Fruit fly (Drosophila melanogaster): ENCODE data around the gene CG2680.

The CG2680 gene

dm6 chrX:2708156-2708734 is 1.0 kb upstream of the CG2680 start, which contains the start of gene CG2681 (continued):
- TF ChIP-seq CrebA (GFP tag; optimal IDR thresholded peaks at IDR 0.05; ENCODE audit: borderline replicate concordance) (no peak), dl (GFP tag; optimal IDR thresholded peaks at IDR 0.05; ENCODE audit: insufficient read depth in 1 of 2, partially characterized antibody in 2 of 2) (no peak)

- TF ChIP-seq Myc (optimal IDR thresholded peaks at IDR 0.05) (peak; percentile 93), usp (GFP tag; optimal IDR thresholded peaks at IDR 0.05) (no peak)
Measured at dm6 chrX:2704134-2704773, 3.0 kb downstream of the CG2680 start, which contains the start of gene eIF2Bbeta. TSS of gene eIF2Bbeta (plus strand) at chrX:2704571.

dm6 chrX:2703693-2704092 is 3.5 kb downstream of the CG2680 start, which contains the start of gene Ugalt:
TSS of gene Ugalt (minus strand) at chrX:2703852.
- TF ChIP-seq Myc (optimal IDR thresholded peaks at IDR 0.05), result no peak
- TF ChIP-seq Hr78 (GFP tag; optimal IDR thresholded peaks at IDR 0.05), result no peak
- peak; percentile 97 for TF ChIP-seq Dfd (GFP tag; optimal IDR thresholded peaks at IDR 0.05)
- peak; percentile 99 for TF ChIP-seq dsf (GFP tag; optimal IDR thresholded peaks at IDR 0.05; ENCODE audit: borderline replicate concordance)
- TF ChIP-seq sv (GFP tag; optimal IDR thresholded peaks at IDR 0.05), result peak; percentile 100
- no peak for TF ChIP-seq CrebA (GFP tag; optimal IDR thresholded peaks at IDR 0.05; ENCODE audit: borderline replicate concordance)
- peak; percentile 99 for TF ChIP-seq Mio (GFP tag; optimal IDR thresholded peaks at IDR 0.05)
- peak; percentile 100 for TF ChIP-seq Sp1 (GFP tag; optimal IDR thresholded peaks at IDR 0.05)
- no peak for TF ChIP-seq Abd-B (GFP tag; optimal IDR thresholded peaks at IDR 0.05)
- peak; percentile 100 for TF ChIP-seq Jra (GFP tag; optimal IDR thresholded peaks at IDR 0.05)
- TF ChIP-seq lola (GFP tag; optimal IDR thresholded peaks at IDR 0.05), result no peak
- TF ChIP-seq Hr83 (GFP tag; optimal IDR thresholded peaks at IDR 0.05; ENCODE audit: poor library complexity, severe bottlenecking), result peak; percentile 100
- TF ChIP-seq CG9705 (GFP tag; optimal IDR thresholded peaks at IDR 0.05), result peak; percentile 100
- peak; percentile 99 for TF ChIP-seq jim (GFP tag; optimal IDR thresholded peaks at IDR 0.05)
- TF ChIP-seq rgr (GFP tag; optimal IDR thresholded peaks at IDR 0.05), result peak; percentile 100
- TF ChIP-seq Hnf4 (GFP tag; optimal IDR thresholded peaks at IDR 0.05), result peak; percentile 100
- no peak for TF ChIP-seq N (GFP tag; optimal IDR thresholded peaks at IDR 0.05)
- peak; percentile 100 for TF ChIP-seq psq (GFP tag; optimal IDR thresholded peaks at IDR 0.05)
- no peak for TF ChIP-seq dl (GFP tag; optimal IDR thresholded peaks at IDR 0.05; ENCODE audit: insufficient read depth in 1 of 2, partially characterized antibody in 2 of 2)
- peak; percentile 100 for TF ChIP-seq GATAd (GFP tag; optimal IDR thresholded peaks at IDR 0.05)
- TF ChIP-seq woc (GFP tag; optimal IDR thresholded peaks at IDR 0.05), result peak; percentile 100
- TF ChIP-seq tai (GFP tag; optimal IDR thresholded peaks at IDR 0.05), result no peak
- TF ChIP-seq OdsH (GFP tag; optimal IDR thresholded peaks at IDR 0.05), result peak; percentile 100
- peak; percentile 100 for TF ChIP-seq br (GFP tag; optimal IDR thresholded peaks at IDR 0.05)
- TF ChIP-seq Rel (GFP tag; optimal IDR thresholded peaks at IDR 0.05), result peak; percentile 100
- peak; percentile 99 for TF ChIP-seq Rel (tag; optimal IDR thresholded peaks at IDR 0.05)
- TF ChIP-seq fru (GFP tag; optimal IDR thresholded peaks at IDR 0.05), result peak; percentile 100
- no peak for TF ChIP-seq Vsx2 (GFP tag; optimal IDR thresholded peaks at IDR 0.05; ENCODE audit: partially characterized antibody)
- peak; percentile 100 for TF ChIP-seq CG32264 (GFP tag; optimal IDR thresholded peaks at IDR 0.05)
- TF ChIP-seq Dif (GFP tag; optimal IDR thresholded peaks at IDR 0.05; ENCODE audit: partially characterized antibody), result no peak
- TF ChIP-seq usp (GFP tag; optimal IDR thresholded peaks at IDR 0.05), result peak; percentile 53
- peak; percentile 100 for TF ChIP-seq foxo (GFP tag; optimal IDR thresholded peaks at IDR 0.05)
- TF ChIP-seq h (GFP tag; optimal IDR thresholded peaks at IDR 0.05), result peak; percentile 100
- TF ChIP-seq HLH106 (tag; optimal IDR thresholded peaks at IDR 0.05), result peak; percentile 100
- peak; percentile 100 for TF ChIP-seq sage (GFP tag; optimal IDR thresholded peaks at IDR 0.05)
- no peak for TF ChIP-seq pan (optimal IDR thresholded peaks at IDR 0.05)
- TF ChIP-seq brk (GFP tag; optimal IDR thresholded peaks at IDR 0.05), result no peak
- TF ChIP-seq ey (GFP tag; optimal IDR thresholded peaks at IDR 0.05), result peak; percentile 100
- peak; percentile 100 for TF ChIP-seq dmrt93B (GFP tag; optimal IDR thresholded peaks at IDR 0.05)

Data from whole organism, wandering third instar larva.